Worm (Caenorhabditis elegans) whole organism, L2 larva: ENCODE measurements around the gene ufm-1.

Experiments used
- R02D3.7 ChIP-seq: fragments of 150-350 bp; optimal IDR thresholded peaks from 2 replicates; lab custom pipeline; 2014; ENCODE audit warnings: missing biosample characterization, missing genetic modification characterization
- aly-2 ChIP-seq: fragments of 150-350 bp; optimal IDR thresholded peaks from 2 replicates; lab custom pipeline; 2014; ENCODE audit warnings: missing biosample characterization, missing genetic modification characterization
- ceh-16 ChIP-seq: fragments of 150-350 bp; optimal IDR thresholded peaks from 2 replicates; lab custom pipeline; 2014; ENCODE audit warnings: missing biosample characterization, missing genetic modification characterization
- ceh-82 ChIP-seq: fragments of 150-350 bp; optimal IDR thresholded peaks from 2 replicates; lab custom pipeline; 2014; ENCODE audit warnings: missing biosample characterization, missing genetic modification characterization
- elt-1 ChIP-seq: fragments of 150-350 bp; optimal IDR thresholded peaks from 2 replicates; lab custom pipeline; 2014; ENCODE audit warnings: missing biosample characterization, missing genetic modification characterization
- gmeb-1 ChIP-seq: fragments of 150-350 bp; optimal IDR thresholded peaks from 2 replicates; lab custom pipeline; 2014; ENCODE audit warnings: missing biosample characterization, missing genetic modification characterization
- nhr-12 ChIP-seq: fragments of 150-350 bp; optimal IDR thresholded peaks from 2 replicates; lab custom pipeline; 2014; ENCODE audit warnings: missing biosample characterization, missing genetic modification characterization
- nhr-77 ChIP-seq: fragments of 150-350 bp; optimal IDR thresholded peaks from 2 replicates; lab custom pipeline; 2014; ENCODE audit warnings: missing biosample characterization, missing genetic modification characterization
- snpc-4 ChIP-seq: fragments of 150-350 bp; optimal IDR thresholded peaks from 2 replicates; lab custom pipeline; 2014; ENCODE audit warnings: missing biosample characterization, missing genetic modification characterization
- unc-39 ChIP-seq: fragments of 150-350 bp; optimal IDR thresholded peaks from 2 replicates; lab custom pipeline; 2014; ENCODE audit warnings: missing biosample characterization, missing genetic modification characterization
- ztf-1 ChIP-seq: fragments of 200-800 bp; sonication (Bioruptor generic); conservative IDR thresholded peaks from 2 replicates; pipeline ENCODE4 v1.3.6; 2022; ENCODE audit warnings: missing genetic modification characterization, missing compliant biosample characterization
- ztf-11 ChIP-seq: sonication (generic microtip); optimal IDR thresholded peaks from 2 replicates; lab custom pipeline; 2017; ENCODE audit warnings: missing biosample characterization, missing genetic modification characterization

DNA sequence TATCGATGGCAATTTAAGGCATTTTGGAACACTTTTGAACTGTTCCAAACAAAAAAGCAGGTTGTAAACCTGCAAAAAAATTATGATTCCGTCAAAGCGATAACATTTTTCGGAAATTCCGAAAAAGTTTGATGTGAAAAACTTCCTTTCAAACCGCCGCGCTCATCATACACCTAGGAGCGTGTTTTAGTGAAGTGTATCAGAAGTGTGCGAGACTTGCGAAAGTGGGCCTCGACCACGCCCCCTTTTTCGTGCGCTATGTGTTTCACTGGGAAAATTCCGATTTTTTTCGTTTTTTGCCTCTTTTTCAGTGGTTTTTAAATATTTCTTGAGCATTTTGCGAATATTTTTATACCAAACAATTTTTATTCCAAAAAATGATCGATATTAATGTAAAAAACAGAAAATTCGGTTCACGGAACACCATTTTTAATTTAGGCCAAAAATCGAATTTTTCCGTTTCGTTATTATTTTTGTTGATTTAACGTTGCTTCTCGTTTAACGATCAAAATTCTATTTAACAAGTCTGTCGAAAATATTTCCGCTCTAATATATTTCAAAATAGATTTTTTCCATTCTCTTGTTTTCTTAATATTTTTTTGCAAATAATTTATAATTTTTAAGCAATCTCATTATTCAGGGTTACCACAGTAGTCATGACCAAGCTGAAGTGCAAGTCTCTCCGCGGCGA is 4.1 kb upstream of the ufm-1 start, which contains the start of gene rpl-35:
- TF ChIP-seq nhr-12: peak; percentile 72
- peak; percentile 69 for TF ChIP-seq elt-1 (tag; lab: Kevin White, UChicago)
- TF ChIP-seq ceh-82: peak; percentile 98
- peak; percentile 76 for TF ChIP-seq ztf-11 (tag; lab: Kevin White, UChicago)
- TF ChIP-seq nhr-77 (tag; lab: Kevin White, UChicago): peak; percentile 94
- TF ChIP-seq R02D3.7 (tag; lab: Kevin White, UChicago): peak; percentile 88
- no peak for TF ChIP-seq aly-2
- TF ChIP-seq gmeb-1 (tag; lab: Kevin White, UChicago): peak; percentile 100
- TF ChIP-seq snpc-4 (tag; lab: Kevin White, UChicago): peak; percentile 93
- TF ChIP-seq unc-39 (tag; lab: Kevin White, UChicago): peak; percentile 20
- TF ChIP-seq ceh-16 (tag; lab: Kevin White, UChicago): peak; percentile 100
- TF ChIP-seq ztf-1 (GFP tag; lab: Robert Waterston, UW): 0 out of 2 replicates have a peak, but pooled peaks have one; percentile 86
